Worm (Caenorhabditis elegans) whole organism, L1 larva: ENCODE results near the gene catp-7.

Source experiments
- C04F5.9 ChIP-seq: sonication (generic microtip); optimal IDR thresholded peaks from 2 replicates; lab custom pipeline; 2016; ENCODE audit warnings: missing genetic modification characterization, missing compliant biosample characterization
- C16A3.4 ChIP-seq: fragments of 150-350 bp; optimal IDR thresholded peaks from 2 replicates; lab custom pipeline; 2014; ENCODE audit warnings: missing biosample characterization, missing genetic modification characterization
- C34B4.2 ChIP-seq: sonication (generic microtip); optimal IDR thresholded peaks from 2 replicates; lab custom pipeline; 2017; ENCODE audit warnings: mild to moderate bottlenecking, missing genetic modification characterization, missing compliant biosample characterization
- F16B12.6 ChIP-seq: fragments of 150-350 bp; optimal IDR thresholded peaks from 2 replicates; lab custom pipeline; 2014; ENCODE audit warnings: missing biosample characterization, missing genetic modification characterization
- Y116A8C.19 ChIP-seq: sonication (generic microtip); optimal IDR thresholded peaks from 2 replicates; lab custom pipeline; 2016; ENCODE audit warnings: missing compliant biosample characterization, missing genetic modification characterization, borderline replicate concordance
- aha-1 ChIP-seq: fragments of 150-350 bp; optimal IDR thresholded peaks from 2 replicates; lab custom pipeline; 2014; ENCODE audit warnings: missing biosample characterization, missing genetic modification characterization
- alr-1 ChIP-seq: fragments of 200-800 bp; sonication (Bioruptor generic); optimal IDR thresholded peaks from 2 replicates; lab custom pipeline; 2018; ENCODE audit warnings: borderline replicate concordance, mild to moderate bottlenecking, missing genetic modification characterization, missing compliant biosample characterization
- ceh-63 ChIP-seq: fragments of 200-800 bp; sonication (Bioruptor generic); optimal IDR thresholded peaks from 2 replicates; lab custom pipeline; 2018; ENCODE audit warnings: mild to moderate bottlenecking, missing genetic modification characterization, missing compliant biosample characterization
- ceh-88 ChIP-seq: fragments of 200-800 bp; sonication (Bioruptor generic); IDR thresholded peaks from 2 replicates; pipeline ENCODE4 v1.3.6; 2022; ENCODE audit warnings: missing genetic modification characterization, missing compliant biosample characterization
- dsc-1 ChIP-seq: sonication (generic microtip); optimal IDR thresholded peaks from 2 replicates; lab custom pipeline; 2016; ENCODE audit warnings: mild to moderate bottlenecking, missing genetic modification characterization, missing compliant biosample characterization
- efl-1 ChIP-seq, 4 experiments: fragments of 150-350 bp; optimal IDR thresholded peaks in 3 of 4; peaks in 1 of 4; 1 replicate in 1 of 4; 2 replicates in 3 of 4; lab custom pipeline; 2014; ENCODE audit warnings: missing biosample characterization in 2 of 4, missing genetic modification characterization in 2 of 4, missing genetic modification reagents in 2 of 4
- efl-3 ChIP-seq: fragments of 200-800 bp; sonication (Bioruptor generic); optimal IDR thresholded peaks from 2 replicates; lab custom pipeline; 2018; ENCODE audit warnings: mild to moderate bottlenecking, missing genetic modification characterization, missing compliant biosample characterization
- egl-13 ChIP-seq: sonication (generic microtip); optimal IDR thresholded peaks from 2 replicates; lab custom pipeline; 2016; ENCODE audit warnings: missing genotype, missing genetic modification reagents, missing genetic modification characterization, missing compliant biosample characterization
- egl-27 ChIP-seq, 2 experiments: fragments of 150-350 bp in 1 of 2; sonication (generic microtip); optimal IDR thresholded peaks; 3 replicates each; lab custom pipeline; 2017 to 2018; ENCODE audit warnings: missing biosample characterization in 2 of 2, missing genetic modification characterization in 2 of 2, missing genetic modification reagents in 2 of 2
- elt-2 ChIP-seq: sonication (generic microtip); optimal IDR thresholded peaks from 2 replicates; lab custom pipeline; 2016; ENCODE audit warnings: missing genetic modification characterization, mild to moderate bottlenecking, inconsistent platforms, missing compliant biosample characterization, missing genetic modification reagents
- elt-3 ChIP-seq, 6 experiments: fragments of 150-350 bp in 1 of 6; sonication (generic microtip); optimal IDR thresholded peaks; 2 replicates each; lab custom pipeline; 2017 to 2018; ENCODE audit warnings: missing biosample characterization in 6 of 6, missing genetic modification characterization in 6 of 6, inconsistent platforms in 1 of 6
- fkh-10 ChIP-seq: sonication (generic microtip); optimal IDR thresholded peaks from 2 replicates; lab custom pipeline; 2017; ENCODE audit warnings: missing biosample characterization, missing genetic modification reagents, missing genetic modification characterization
- fkh-8 ChIP-seq: sonication (generic microtip); optimal IDR thresholded peaks from 2 replicates; lab custom pipeline; 2016; ENCODE audit warnings: mild to moderate bottlenecking, missing genetic modification characterization, missing compliant biosample characterization
- hlh-17 ChIP-seq: fragments of 200-800 bp; sonication (Bioruptor generic); optimal IDR thresholded peaks from 2 replicates; lab custom pipeline; 2018; ENCODE audit warnings: missing genetic modification characterization, mild to moderate bottlenecking, missing compliant biosample characterization, moderate library complexity, borderline replicate concordance
- hpl-2 ChIP-seq: fragments of 150-350 bp; optimal IDR thresholded peaks from 2 replicates; lab custom pipeline; 2014; ENCODE audit warnings: missing biosample characterization, missing genetic modification reagents, missing genetic modification characterization
- irx-1 ChIP-seq: sonication (generic microtip); optimal IDR thresholded peaks from 2 replicates; lab custom pipeline; 2016; ENCODE audit warnings: missing genetic modification characterization, missing compliant biosample characterization
- jun-1 ChIP-seq: fragments of 150-350 bp; optimal IDR thresholded peaks from 2 replicates; lab custom pipeline; 2014; ENCODE audit warnings: missing biosample characterization, missing genetic modification reagents, missing genetic modification characterization
- lin-35 ChIP-seq, 2 experiments: fragments of 150-350 bp; optimal IDR thresholded peaks; 2 replicates each; lab custom pipeline; 2014; ENCODE audit warnings: missing biosample characterization in 2 of 2, missing genetic modification characterization in 2 of 2, missing genetic modification reagents in 2 of 2
- lin-39 ChIP-seq: fragments of 150-350 bp; optimal IDR thresholded peaks from 2 replicates; lab custom pipeline; 2014; ENCODE audit warnings: missing biosample characterization, missing genetic modification reagents, missing genetic modification characterization
- lsy-2 ChIP-seq, 2 experiments: fragments of 150-350 bp; optimal IDR thresholded peaks; 2 replicates each; lab custom pipeline; 2014; ENCODE audit warnings: missing biosample characterization in 2 of 2, missing genetic modification characterization in 2 of 2
- mef-2 ChIP-seq: fragments of 150-350 bp; optimal IDR thresholded peaks from 2 replicates; lab custom pipeline; 2014; ENCODE audit warnings: missing biosample characterization, missing genetic modification characterization
- nhr-19 ChIP-seq: fragments of 200-800 bp; sonication (Bioruptor generic); conservative IDR thresholded peaks from 2 replicates; pipeline ENCODE4 v1.3.6; 2022; ENCODE audit warnings: missing genetic modification characterization, missing compliant biosample characterization
- nhr-20 ChIP-seq: sonication (generic microtip); optimal IDR thresholded peaks from 2 replicates; lab custom pipeline; 2016; ENCODE audit warnings: mild to moderate bottlenecking, missing genetic modification characterization, missing compliant biosample characterization
- nhr-28 ChIP-seq: fragments of 150-350 bp; optimal IDR thresholded peaks from 2 replicates; lab custom pipeline; 2014; ENCODE audit warnings: missing biosample characterization, missing genetic modification characterization
- nhr-47 ChIP-seq: sonication (generic microtip); optimal IDR thresholded peaks from 2 replicates; lab custom pipeline; 2016; ENCODE audit warnings: mild to moderate bottlenecking, missing genetic modification characterization, moderate library complexity, missing compliant biosample characterization
- nhr-76 ChIP-seq: sonication (generic microtip); optimal IDR thresholded peaks from 2 replicates; lab custom pipeline; 2017; ENCODE audit warnings: missing biosample characterization, missing genetic modification characterization
- nhr-77 ChIP-seq: fragments of 150-350 bp; optimal IDR thresholded peaks from 2 replicates; lab custom pipeline; 2014; ENCODE audit warnings: missing biosample characterization, missing genetic modification characterization
- nhr-84 ChIP-seq: sonication (generic microtip); optimal IDR thresholded peaks from 2 replicates; lab custom pipeline; 2017; ENCODE audit warnings: missing biosample characterization, missing genetic modification characterization
- pag-3 ChIP-seq: sonication (generic microtip); optimal IDR thresholded peaks from 2 replicates; lab custom pipeline; 2017; ENCODE audit warnings: missing genetic modification characterization, mild to moderate bottlenecking, missing compliant biosample characterization, antibody characterized with exemption, borderline replicate concordance; ENCODE audit not compliant: insufficient read depth
- pqm-1 ChIP-seq: sonication (generic microtip); optimal IDR thresholded peaks from 3 replicates; lab custom pipeline; 2017; ENCODE audit warnings: missing biosample characterization, missing genetic modification characterization
- skn-1 ChIP-seq: fragments of 150-350 bp; optimal IDR thresholded peaks from 2 replicates; lab custom pipeline; 2014; ENCODE audit warnings: missing biosample characterization, missing genetic modification characterization
- tbx-2 ChIP-seq: sonication (generic microtip); optimal IDR thresholded peaks from 2 replicates; lab custom pipeline; 2016; ENCODE audit warnings: missing genetic modification characterization, missing compliant biosample characterization
- tlp-1 ChIP-seq: fragments of 150-350 bp; optimal IDR thresholded peaks from 2 replicates; lab custom pipeline; 2014; ENCODE audit warnings: missing biosample characterization, missing genetic modification characterization
- unc-130 ChIP-seq: fragments of 150-350 bp; optimal IDR thresholded peaks from 2 replicates; lab custom pipeline; 2017; ENCODE audit warnings: missing biosample characterization, missing genetic modification characterization, inconsistent platforms
- unc-62 ChIP-seq: fragments of 150-350 bp; optimal IDR thresholded peaks from 2 replicates; lab custom pipeline; 2014; ENCODE audit warnings: missing biosample characterization, missing genetic modification reagents, missing genetic modification characterization
- unc-86 ChIP-seq: sonication (generic microtip); optimal IDR thresholded peaks from 2 replicates; lab custom pipeline; 2016; ENCODE audit warnings: missing genetic modification characterization, missing compliant biosample characterization
- unc-98 ChIP-seq: fragments of 200-800 bp; sonication (Bioruptor generic); IDR thresholded peaks from 2 replicates; pipeline ENCODE4 v1.3.6; 2022; ENCODE audit warnings: missing genetic modification characterization, missing compliant biosample characterization
- zag-1 ChIP-seq: fragments of 150-350 bp; optimal IDR thresholded peaks from 2 replicates; lab custom pipeline; 2014; ENCODE audit warnings: missing biosample characterization, missing genetic modification characterization
- zip-4 ChIP-seq: fragments of 200-800 bp; sonication (Bioruptor generic); optimal IDR thresholded peaks from 2 replicates; lab custom pipeline; 2018; ENCODE audit warnings: mild to moderate bottlenecking, missing genetic modification characterization, moderate library complexity, missing compliant biosample characterization
- ztf-4 ChIP-seq: fragments of 150-350 bp; optimal IDR thresholded peaks from 2 replicates; lab custom pipeline; 2014; ENCODE audit warnings: missing biosample characterization, missing genetic modification characterization

The catp-7 gene

ce11 chrIV:8587605-8588004, 1.8 kb downstream of the catp-7 start (continued):
- TF ChIP-seq C16A3.4 = no peak
- peak; percentile 9 for TF ChIP-seq fkh-10 (GFP tag; lab: Kevin White, UChicago)
- no peak for TF ChIP-seq aha-1 (tag; lab: Kevin White, UChicago)
- TF ChIP-seq unc-130 = no peak
- TF ChIP-seq nhr-47 (tag; lab: Kevin White, UChicago) = peak; percentile 19
- TF ChIP-seq ceh-88 (GFP tag; lab: Robert Waterston, UW) = no peak
- TF ChIP-seq nhr-76 (tag; lab: Kevin White, UChicago) = no peak
- TF ChIP-seq lsy-2 (tag; optimal IDR thresholded peaks at IDR 0.05; lab: Kevin White, UChicago) = peak in 1 of 2 experiments; percentile 7
- no peak for TF ChIP-seq ceh-63 (GFP tag; lab: Kevin White, UChicago)
- no peak for TF ChIP-seq skn-1 (tag; lab: Kevin White, UChicago)
- TF ChIP-seq tbx-2 (tag; lab: Kevin White, UChicago) = no peak
- no peak for TF ChIP-seq egl-13 (tag; lab: Kevin White, UChicago)
- TF ChIP-seq unc-62 = no peak
- TF ChIP-seq Y116A8C.19 (tag; lab: Kevin White, UChicago) = no peak
- no peak for TF ChIP-seq lin-39
- no peak for TF ChIP-seq pqm-1 (tag; lab: Kevin White, UChicago)
- no peak for TF ChIP-seq zag-1 (tag; lab: Kevin White, UChicago)
- TF ChIP-seq mef-2 (tag; lab: Kevin White, UChicago) = peak; percentile 58
- TF ChIP-seq irx-1 (tag; lab: Kevin White, UChicago) = no peak
- TF ChIP-seq C04F5.9 (tag; lab: Kevin White, UChicago) = no peak
- no peak for TF ChIP-seq hlh-17
- no peak for TF ChIP-seq nhr-19
- no peak for TF ChIP-seq C34B4.2
- no peak for TF ChIP-seq nhr-84 (tag; lab: Kevin White, UChicago)
- TF ChIP-seq dsc-1 (tag; lab: Kevin White, UChicago) = peak; percentile 87
- no peak for TF ChIP-seq alr-1 (tag; lab: Kevin White, UChicago)
- TF ChIP-seq elt-3 (tag; optimal IDR thresholded peaks at IDR 0.05; lab: Kevin White, UChicago) = no peak
- no peak for TF ChIP-seq lin-35 (GFP tag; optimal IDR thresholded peaks at IDR 0.05; lab: Kevin White, UChicago)
- no peak for TF ChIP-seq jun-1 (tag; lab: Kevin White, UChicago)
- no peak for TF ChIP-seq efl-3 (GFP tag; lab: Kevin White, UChicago)
- no peak for TF ChIP-seq elt-2 (tag; lab: Kevin White, UChicago)
- TF ChIP-seq unc-86 (tag; lab: Kevin White, UChicago) = peak; percentile 50
- no peak for TF ChIP-seq nhr-20 (tag; lab: Kevin White, UChicago)
- no peak for TF ChIP-seq nhr-77
- no peak for TF ChIP-seq zip-4 (GFP tag; lab: Kevin White, UChicago)

- TF ChIP-seq tlp-1 (tag; lab: Kevin White, UChicago) = no peak
- no peak for TF ChIP-seq unc-98 (GFP tag; lab: Robert Waterston, UW)
- TF ChIP-seq elt-2 (tag; lab: Kevin White, UChicago) = no peak
- TF ChIP-seq tbx-2 (tag; lab: Kevin White, UChicago) = no peak
- no peak for TF ChIP-seq irx-1 (tag; lab: Kevin White, UChicago)
- TF ChIP-seq egl-27 (tag; optimal IDR thresholded peaks at IDR 0.05; lab: Kevin White, UChicago) = no peak
- TF ChIP-seq hpl-2 (GFP tag; lab: Kevin White, UChicago) = no peak
- TF ChIP-seq F16B12.6 (tag; lab: Kevin White, UChicago) = no peak
- no peak for TF ChIP-seq nhr-28 (tag; lab: Kevin White, UChicago)
- TF ChIP-seq fkh-8 (tag; lab: Kevin White, UChicago) = no peak
- no peak for TF ChIP-seq C34B4.2
- TF ChIP-seq ztf-4 = no peak
- no peak for TF ChIP-seq efl-1 (optimal IDR thresholded peaks at IDR 0.05; lab: Kevin White, UChicago)
- TF ChIP-seq efl-1 (GFP tag; optimal IDR thresholded peaks at IDR 0.05 in 1 of 2; lab: Kevin White, UChicago) = no peak
- no peak for TF ChIP-seq mef-2 (tag; lab: Kevin White, UChicago)
- TF ChIP-seq nhr-77 = no peak
- no peak for TF ChIP-seq pag-3 (tag; lab: Kevin White, UChicago)
Observed at ce11 chrIV:8595317-8595716, 9.5 kb downstream of the catp-7 start, which contains the start of gene Y59H11AR.3. Y59H11AR.3 (minus strand) TSS chrIV:8595417.
